Worm (Caenorhabditis elegans) whole organism, early embryonic: ENCODE results near the gene col-160.

Experiments used
- ama-1 ChIP-seq: fragments of 150-350 bp; optimal IDR thresholded peaks from 2 replicates; lab custom pipeline; 2014
- ceh-13 ChIP-seq: fragments of 200-800 bp; sonication (Bioruptor generic); optimal IDR thresholded peaks from 2 replicates; lab custom pipeline; 2018; ENCODE audit warnings: mild to moderate bottlenecking, missing genetic modification characterization, missing compliant biosample characterization
- ets-7 ChIP-seq: sonication (generic microtip); optimal IDR thresholded peaks from 2 replicates; lab custom pipeline; 2016; ENCODE audit warnings: missing genotype, missing genetic modification characterization, missing compliant biosample characterization
- hmbx-1 ChIP-seq: sonication (generic microtip); optimal IDR thresholded peaks from 2 replicates; lab custom pipeline; 2016; ENCODE audit warnings: mild to moderate bottlenecking, missing genetic modification characterization, missing compliant biosample characterization
- hmg-4 ChIP-seq: fragments of 200-800 bp; sonication (Bioruptor generic); optimal IDR thresholded peaks from 2 replicates; lab custom pipeline; 2018; ENCODE audit warnings: mild to moderate bottlenecking, missing genetic modification characterization, missing compliant biosample characterization
- hnd-1 ChIP-seq: sonication (generic microtip); optimal IDR thresholded peaks from 2 replicates; lab custom pipeline; 2016; ENCODE audit warnings: missing genetic modification characterization, missing compliant biosample characterization
- tbx-11 ChIP-seq: fragments of 200-800 bp; sonication (Bioruptor generic); IDR thresholded peaks from 2 replicates; pipeline ENCODE4 v1.3.6; 2022; ENCODE audit warnings: missing genetic modification characterization, missing compliant biosample characterization

ce11 chrV:13212584-13212983 is 10.6 kb upstream of the col-160 start:
- TF ChIP-seq ama-1 (lab: Kevin White, UChicago) = no peak
- TF ChIP-seq hnd-1 (tag; lab: Kevin White, UChicago) = no peak
- TF ChIP-seq ets-7 (tag; lab: Kevin White, UChicago) = no peak
- no peak for TF ChIP-seq hmbx-1 (tag; lab: Kevin White, UChicago)
- no peak for TF ChIP-seq ceh-13 (GFP tag; lab: Kevin White, UChicago)
- no peak for TF ChIP-seq hmg-4
- TF ChIP-seq tbx-11 (GFP tag; lab: Robert Waterston, UW) = no peak
